Fruit fly (Drosophila melanogaster) whole organism, embryonic: ENCODE measurements around the gene CG10254.

ENCODE experiments used
- C15 ChIP-seq: fragments of 200-800 bp; sonication (Bioruptor generic); IDR thresholded peaks from 3 replicates; pipeline ENCODE4 v1.3.6; 2022; ENCODE audit warnings: missing biosample characterization, missing genetic modification characterization
- CG10267 ChIP-seq: fragments of 200-800 bp; sonication (Bioruptor generic); optimal IDR thresholded peaks from 2 replicates; lab custom pipeline; 2018; ENCODE audit warnings: missing biosample characterization, mild to moderate bottlenecking, missing genetic modification characterization, moderate library complexity
- CG11560 ChIP-seq: fragments of 200-800 bp; sonication (Bioruptor generic); IDR thresholded peaks from 3 replicates; pipeline ENCODE4 v1.3.6; 2022; ENCODE audit warnings: missing biosample characterization, missing genetic modification characterization
- CG11696 ChIP-seq: fragments of 200-800 bp; sonication (Bioruptor generic); IDR thresholded peaks from 2 replicates; pipeline ENCODE4 v1.3.6; 2022; ENCODE audit warnings: missing biosample characterization, missing genetic modification characterization
- CG11723 ChIP-seq: fragments of 200-800 bp; sonication (Bioruptor generic); optimal IDR thresholded peaks from 2 replicates; lab custom pipeline; 2017; ENCODE audit warnings: missing biosample characterization, mild to moderate bottlenecking, missing genetic modification characterization
- CG12744 ChIP-seq: fragments of 200-800 bp; sonication (Bioruptor generic); optimal IDR thresholded peaks from 2 replicates; lab custom pipeline; 2016; ENCODE audit warnings: missing biosample characterization, missing genetic modification characterization
- CG1647 ChIP-seq: fragments of 200-800 bp; sonication (Bioruptor generic); optimal IDR thresholded peaks from 3 replicates; lab custom pipeline; 2016; ENCODE audit warnings: missing biosample characterization, missing genetic modification characterization
- CG17359 ChIP-seq: fragments of 200-800 bp; sonication (Bioruptor generic); optimal IDR thresholded peaks from 3 replicates; lab custom pipeline; 2018; ENCODE audit warnings: missing biosample characterization, mild to moderate bottlenecking, missing genetic modification characterization, moderate library complexity
- CG17385 ChIP-seq: fragments of 200-800 bp; sonication (Bioruptor generic); optimal IDR thresholded peaks from 3 replicates; lab custom pipeline; 2018; ENCODE audit warnings: missing biosample characterization, mild to moderate bottlenecking, missing genetic modification characterization
- CG18262 ChIP-seq: fragments of 200-800 bp; optimal IDR thresholded peaks from 3 replicates; lab custom pipeline; 2019; ENCODE audit warnings: missing biosample characterization, mild to moderate bottlenecking, missing genetic modification characterization, moderate library complexity
- CG1832 ChIP-seq: fragments of 200-800 bp; sonication (Bioruptor generic); optimal IDR thresholded peaks from 2 replicates; lab custom pipeline; 2017; ENCODE audit warnings: missing biosample characterization, mild to moderate bottlenecking, missing genetic modification characterization, inconsistent platforms
- CG30020 ChIP-seq: fragments of 200-800 bp; optimal IDR thresholded peaks from 2 replicates; lab custom pipeline; 2019; ENCODE audit warnings: missing biosample characterization, mild to moderate bottlenecking, missing genetic modification characterization, moderate library complexity
- CG3065 ChIP-seq: fragments of 200-800 bp; sonication (Bioruptor generic); optimal IDR thresholded peaks from 2 replicates; lab custom pipeline; 2016; ENCODE audit warnings: missing biosample characterization, missing genetic modification characterization
- CG34422 ChIP-seq: fragments of 200-800 bp; sonication (Bioruptor generic); IDR thresholded peaks from 3 replicates; pipeline ENCODE4 v1.3.6; 2022; ENCODE audit warnings: missing biosample characterization, missing genetic modification characterization
- CG43689 ChIP-seq: fragments of 200-800 bp; sonication (Bioruptor generic); IDR thresholded peaks from 2 replicates; pipeline ENCODE4 v1.3.6; 2022; ENCODE audit warnings: missing biosample characterization, missing genetic modification characterization
- CG7271 ChIP-seq: fragments of 200-800 bp; sonication (Bioruptor generic); optimal IDR thresholded peaks from 2 replicates; lab custom pipeline; 2018; ENCODE audit warnings: missing biosample characterization, mild to moderate bottlenecking, missing genetic modification characterization, moderate library complexity
- CG8089 ChIP-seq: fragments of 200-800 bp; sonication (Bioruptor generic); optimal IDR thresholded peaks from 3 replicates; lab custom pipeline; 2016; ENCODE audit warnings: missing biosample characterization, missing genetic modification characterization
- CG8388 ChIP-seq: fragments of 200-800 bp; sonication (Bioruptor generic); optimal IDR thresholded peaks from 2 replicates; lab custom pipeline; 2019; ENCODE audit warnings: missing biosample characterization, mild to moderate bottlenecking, missing genetic modification characterization, moderate library complexity
- CG8765 ChIP-seq: fragments of 200-800 bp; sonication (Bioruptor generic); IDR thresholded peaks from 2 replicates; pipeline ENCODE4 v1.3.6; 2022; ENCODE audit warnings: missing biosample characterization, missing genetic modification characterization
- Doc2 ChIP-seq: fragments of 200-800 bp; sonication (Bioruptor generic); IDR thresholded peaks from 2 replicates; pipeline ENCODE4 v1.3.6; 2022; ENCODE audit warnings: missing biosample characterization, missing genetic modification characterization
- Doc3 ChIP-seq: fragments of 200-800 bp; sonication (Bioruptor generic); IDR thresholded peaks from 3 replicates; pipeline ENCODE4 v1.3.6; 2022; ENCODE audit warnings: missing biosample characterization, missing genetic modification characterization; ENCODE audit not compliant: partially characterized antibody
- E2f1 ChIP-seq: fragments of 200-800 bp; sonication (Bioruptor generic); IDR thresholded peaks from 2 replicates; pipeline ENCODE4 v1.3.6; 2022; ENCODE audit warnings: missing biosample characterization, missing genetic modification characterization
- ERR ChIP-seq: fragments of 200-800 bp; sonication (Bioruptor generic); optimal IDR thresholded peaks from 2 replicates; lab custom pipeline; 2016; ENCODE audit warnings: missing biosample characterization, missing genetic modification characterization
- Elba2 ChIP-seq: fragments of 200-800 bp; sonication (Bioruptor generic); optimal IDR thresholded peaks from 3 replicates; lab custom pipeline; 2016; ENCODE audit warnings: missing biosample characterization, missing genetic modification characterization
- Ets65A ChIP-seq: fragments of 200-800 bp; sonication (Bioruptor generic); peaks from one replicate; lab custom pipeline; 2016; ENCODE audit warnings: missing biosample characterization, missing genetic modification characterization
- Gug ChIP-seq: fragments of 200-800 bp; sonication (Bioruptor generic); IDR thresholded peaks from 4 replicates; pipeline ENCODE4 v1.3.6; 2022; ENCODE audit warnings: missing biosample characterization, missing genetic modification characterization
- Lpt ChIP-seq: fragments of >200 bp; optimal IDR thresholded peaks from 2 replicates; lab custom pipeline; 2018; ENCODE audit warnings: missing biosample characterization, missing genetic modification characterization
- Myb ChIP-seq: fragments of 200-800 bp; sonication (Bioruptor generic); optimal IDR thresholded peaks from 2 replicates; lab custom pipeline; 2016; ENCODE audit warnings: missing biosample characterization, missing genetic modification characterization
- Nf-YB ChIP-seq: fragments of 200-800 bp; sonication (Bioruptor generic); optimal IDR thresholded peaks from 3 replicates; lab custom pipeline; 2019; ENCODE audit warnings: missing biosample characterization, mild to moderate bottlenecking, missing genetic modification characterization, moderate library complexity
- Ptx1 ChIP-seq: fragments of 200-800 bp; sonication (Bioruptor generic); IDR thresholded peaks from 2 replicates; pipeline ENCODE4 v1.3.6; 2022; ENCODE audit warnings: missing biosample characterization, missing genetic modification characterization
- Side ChIP-seq: fragments of 200-800 bp; sonication (Bioruptor generic); optimal IDR thresholded peaks from 2 replicates; lab custom pipeline; 2016; ENCODE audit warnings: missing biosample characterization, missing genetic modification characterization
- Spps ChIP-seq: fragments of 200-800 bp; sonication (Bioruptor generic); optimal IDR thresholded peaks from 2 replicates; lab custom pipeline; 2018; ENCODE audit warnings: missing biosample characterization, mild to moderate bottlenecking, missing genetic modification characterization
- Stat92E ChIP-seq, 3 experiments: fragments of >200 bp in 2 of 3; fragments of 200-800 bp in 1 of 3; sonication (Bioruptor generic) in 1 of 3; optimal IDR thresholded peaks; 2 replicates each; lab custom pipeline; 2017 to 2019; ENCODE audit warnings: missing biosample characterization in 3 of 3, missing genetic modification characterization in 3 of 3, mild to moderate bottlenecking in 1 of 3, moderate library complexity in 1 of 3
- Xrp1 ChIP-seq: fragments of 200-800 bp; sonication (Bioruptor generic); IDR thresholded peaks from 2 replicates; pipeline ENCODE4 v1.3.6; 2022; ENCODE audit warnings: missing biosample characterization, missing genetic modification characterization
- ash1 ChIP-seq: fragments of 200-800 bp; sonication (Bioruptor generic); optimal IDR thresholded peaks from 2 replicates; lab custom pipeline; 2018; ENCODE audit warnings: missing biosample characterization, mild to moderate bottlenecking, missing genetic modification characterization
- crol ChIP-seq: fragments of 200-800 bp; sonication (Bioruptor generic); IDR thresholded peaks from 2 replicates; pipeline ENCODE4 v1.3.6; 2022; ENCODE audit warnings: missing biosample characterization, missing genetic modification characterization
- dmrt11E ChIP-seq: fragments of 200-800 bp; sonication (Bioruptor generic); optimal IDR thresholded peaks from 3 replicates; lab custom pipeline; 2018; ENCODE audit warnings: missing biosample characterization, mild to moderate bottlenecking, missing genetic modification characterization, moderate library complexity
- dysf ChIP-seq: fragments of 200-800 bp; sonication (Bioruptor generic); IDR thresholded peaks from 3 replicates; pipeline ENCODE4 v1.3.6; 2022; ENCODE audit warnings: missing biosample characterization, missing genetic modification characterization
- grn ChIP-seq: fragments of 200-800 bp; sonication (Bioruptor generic); optimal IDR thresholded peaks from 3 replicates; lab custom pipeline; 2017; ENCODE audit warnings: missing biosample characterization, missing genetic modification characterization
- h ChIP-seq: fragments of >200 bp; optimal IDR thresholded peaks from 2 replicates; lab custom pipeline; 2017
- lmd ChIP-seq: fragments of 200-800 bp; sonication (Bioruptor generic); IDR thresholded peaks from 2 replicates; pipeline ENCODE4 v1.3.6; 2022; ENCODE audit warnings: missing biosample characterization, missing genetic modification characterization
- luna ChIP-seq: fragments of 200-800 bp; sonication (Bioruptor generic); optimal IDR thresholded peaks from 2 replicates; lab custom pipeline; 2016; ENCODE audit warnings: missing biosample characterization, missing genetic modification characterization
- maf-S ChIP-seq: fragments of 200-800 bp; sonication (Bioruptor generic); optimal IDR thresholded peaks from 2 replicates; lab custom pipeline; 2016; ENCODE audit warnings: missing biosample characterization, missing genetic modification characterization
- pros ChIP-seq: fragments of 200-800 bp; sonication (Bioruptor generic); optimal IDR thresholded peaks from 3 replicates; lab custom pipeline; 2019; ENCODE audit warnings: missing biosample characterization, mild to moderate bottlenecking, missing genetic modification characterization, moderate library complexity
- pzg ChIP-seq: fragments of 200-800 bp; sonication (Bioruptor generic); optimal IDR thresholded peaks from 3 replicates; lab custom pipeline; 2018; ENCODE audit warnings: missing biosample characterization, mild to moderate bottlenecking, missing genetic modification characterization, moderate library complexity
- ranshi ChIP-seq: fragments of 200-800 bp; sonication (Bioruptor generic); IDR thresholded peaks from 2 replicates; pipeline ENCODE4 v1.3.6; 2022; ENCODE audit warnings: missing biosample characterization, missing genetic modification characterization
- ro ChIP-seq: fragments of 200-800 bp; sonication (Bioruptor generic); IDR thresholded peaks from 2 replicates; pipeline ENCODE4 v1.3.6; 2022; ENCODE audit warnings: missing biosample characterization, missing genetic modification characterization
- sisA ChIP-seq: fragments of 200-800 bp; sonication (Bioruptor generic); IDR thresholded peaks from 2 replicates; pipeline ENCODE4 v1.3.6; 2022; ENCODE audit warnings: missing biosample characterization, missing genetic modification characterization
- sob ChIP-seq: fragments of 200-800 bp; sonication (Bioruptor generic); IDR thresholded peaks from 2 replicates; pipeline ENCODE4 v1.3.6; 2022; ENCODE audit warnings: missing biosample characterization, missing genetic modification characterization
- ssp ChIP-seq: fragments of 200-800 bp; sonication (Bioruptor generic); IDR thresholded peaks from 2 replicates; pipeline ENCODE4 v1.3.6; 2022; ENCODE audit warnings: missing biosample characterization, missing genetic modification characterization
- tup ChIP-seq: fragments of 200-800 bp; sonication (Bioruptor generic); optimal IDR thresholded peaks from 2 replicates; lab custom pipeline; 2016; ENCODE audit warnings: missing biosample characterization, mild to moderate bottlenecking, missing genetic modification characterization, moderate library complexity
- tx ChIP-seq: fragments of 200-800 bp; sonication (Bioruptor generic); optimal IDR thresholded peaks from 2 replicates; lab custom pipeline; 2016; ENCODE audit warnings: missing biosample characterization, missing genetic modification characterization
- vnd ChIP-seq: fragments of 200-800 bp; sonication (Bioruptor generic); IDR thresholded peaks from 3 replicates; pipeline ENCODE4 v1.3.6; 2022; ENCODE audit warnings: missing biosample characterization, missing genetic modification characterization; ENCODE audit not compliant: partially characterized antibody

CG10254 gene

DNA sequence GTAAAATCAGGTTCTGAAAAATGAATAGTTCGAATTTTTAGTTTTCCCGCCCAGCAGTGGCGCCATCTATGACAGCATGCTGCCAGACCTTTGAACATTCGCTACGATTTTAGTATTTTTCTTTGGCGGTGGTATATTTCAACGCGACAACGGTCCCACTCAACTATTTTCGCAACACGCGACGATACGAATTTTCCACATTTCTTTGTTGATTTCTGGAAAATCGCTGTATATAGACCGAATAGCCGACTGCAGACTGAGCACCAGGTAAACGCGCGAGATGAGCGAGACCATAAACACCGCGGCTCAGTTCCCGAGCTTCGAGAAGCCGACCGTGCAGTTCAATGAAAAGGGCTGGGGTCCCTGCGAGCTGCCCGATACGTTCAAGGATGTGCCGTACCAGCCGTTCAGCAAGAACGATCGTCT is 14.9 kb downstream of the CG10254 start, which contains the start of gene eIF3d1 (continued):
- TF ChIP-seq pzg (GFP tag; lab: Kevin White, UChicago) (peak; percentile 95), CG17359 (tag; lab: Kevin White, UChicago) (no peak), maf-S (GFP tag; lab: Kevin White, UChicago) (no peak), tup (no peak), pros (GFP tag; lab: Kevin White, UChicago) (no peak), CG30020 (tag; lab: Kevin White, UChicago) (no peak), tx (no peak), CG7271 (tag; lab: Kevin White, UChicago) (no peak), ranshi (no peak), Lpt (GFP tag; lab: Kevin White, UChicago) (no peak), dysf (no peak), CG11560 (tag; lab: Robert Waterston, UW) (peak; percentile 46; the same call in 1 of the 3 replicates), Xrp1 (GFP tag; lab: Robert Waterston, UW) (no peak), Stat92E (GFP tag; optimal IDR thresholded peaks at IDR 0.05; lab: Kevin White, UChicago) (no peak), CG1832 (GFP tag; lab: Kevin White, UChicago) (no peak), luna (no peak), Ets65A (peak; percentile 11), ash1 (GFP tag; lab: Kevin White, UChicago) (no peak), Ptx1 (GFP tag; lab: Robert Waterston, UW) (0 out of 2 replicates have a peak, but pooled peaks have one; percentile 17), CG8089 (no peak), CG18262 (no peak), grn (no peak), Gug (GFP tag; lab: Robert Waterston, UW) (no peak), vnd (GFP tag; lab: Robert Waterston, UW) (no peak), CG10267 (tag; lab: Kevin White, UChicago) (peak; percentile 58), CG17385 (GFP tag; lab: Kevin White, UChicago) (no peak), C15 (no peak), lmd (GFP tag; lab: Robert Waterston, UW) (no peak), sisA (GFP tag; lab: Robert Waterston, UW) (no peak), CG11696 (GFP tag; lab: Robert Waterston, UW) (no peak), Elba2 (GFP tag; lab: Kevin White, UChicago) (no peak), Doc3 (GFP tag; lab: Robert Waterston, UW) (no peak), dmrt11E (tag; lab: Kevin White, UChicago) (peak; percentile 16), CG8765 (0 out of 2 replicates have a peak, but pooled peaks have one; percentile 27), ro (GFP tag; lab: Robert Waterston, UW) (no peak), Spps (tag; lab: Kevin White, UChicago) (no peak), CG11723 (no peak), Myb (GFP tag; lab: Kevin White, UChicago) (peak; percentile 50), CG43689 (GFP tag; lab: Robert Waterston, UW) (no peak), Side (no peak), CG34422 (peak; percentile 74; the same call in 2 of the 3 replicates), CG8388 (GFP tag; lab: Kevin White, UChicago) (no peak), CG12744 (GFP tag; lab: Kevin White, UChicago) (peak; percentile 42), Doc2 (GFP tag; lab: Robert Waterston, UW) (no peak), E2f1 (peak; percentile 52; the same call in 1 of the 2 replicates), ssp (GFP tag; lab: Robert Waterston, UW) (no peak), ERR (GFP tag; lab: Kevin White, UChicago) (no peak), sob (GFP tag; lab: Robert Waterston, UW) (no peak), Nf-YB (GFP tag; lab: Kevin White, UChicago) (no peak), CG1647 (GFP tag; lab: Kevin White, UChicago) (no peak), CG3065 (GFP tag; lab: Kevin White, UChicago) (no peak), h (lab: Kevin White, UChicago) (no peak), crol (GFP tag; lab: Robert Waterston, UW) (no peak)
